Worm (Caenorhabditis elegans): ENCODE measurements around the gene srw-44.

srw-44 gene

DNA sequence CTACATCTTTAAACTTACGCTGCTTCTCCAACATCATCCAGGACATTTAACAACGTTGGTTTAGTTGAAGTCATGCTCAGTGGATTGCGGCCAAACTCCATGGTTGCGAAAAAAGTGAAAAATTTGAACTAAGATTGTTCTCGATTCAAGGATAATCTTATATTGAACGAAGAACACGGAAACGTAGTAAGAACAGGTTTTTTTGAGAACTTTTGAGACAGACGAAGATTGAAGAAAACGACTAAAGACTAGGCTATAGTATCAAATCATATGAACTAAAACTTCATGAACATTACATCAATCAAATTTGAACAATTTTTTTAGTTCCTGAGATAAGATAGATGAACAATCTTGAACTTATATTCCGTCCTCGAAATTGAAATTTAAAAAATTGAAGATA lies 33.0 kb upstream of the srw-44 start, which contains the start of gene W06G6.10:
Gene W06G6.10, minus strand, starts transcription at position 101 of the 400 bp plus-strand sequence.
- no peak for TF ChIP-seq chd-7 (tag; optimal IDR thresholded peaks at IDR 0.05)

DNA sequence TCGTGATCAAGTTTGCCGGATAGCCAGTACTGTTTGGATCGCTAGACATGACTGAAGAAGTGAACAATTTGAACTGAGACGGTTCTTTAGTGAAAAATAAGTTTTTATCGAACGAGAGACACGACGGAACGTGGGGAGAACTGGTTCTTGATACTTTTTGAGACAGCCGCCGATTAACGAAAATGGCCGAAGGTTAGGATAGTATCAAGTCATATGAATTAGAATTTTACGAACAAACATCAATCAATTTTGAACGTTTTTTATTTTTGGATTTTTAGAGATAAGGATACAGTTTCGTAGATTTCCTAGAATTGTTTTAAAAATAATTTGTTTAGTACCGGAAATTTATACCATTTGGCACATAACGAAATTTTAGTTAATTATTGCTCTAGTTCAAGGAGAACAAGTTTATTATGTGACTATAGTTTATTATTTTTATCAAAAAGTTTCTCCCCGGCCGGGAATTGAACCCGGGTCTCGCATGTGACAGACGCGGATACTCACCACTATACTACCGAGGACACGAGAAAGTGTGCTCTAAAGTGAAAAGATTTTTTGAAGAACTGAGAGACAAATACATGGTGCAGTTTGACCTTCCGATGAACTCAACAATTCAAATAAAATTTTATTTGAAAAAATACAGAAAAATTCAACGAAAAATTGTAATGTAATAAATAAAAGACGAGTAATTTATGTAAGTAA lies 31.6 kb upstream of the srw-44 start, which contains the start of gene W06G6.20:
Gene W06G6.20, minus strand, starts transcription at position 51 of the 702 bp plus-strand sequence.
- TF ChIP-seq hrde-1 (tag; optimal IDR thresholded peaks at IDR 0.05; ENCODE audit: borderline replicate concordance) (no peak), B0261.1 (tag; optimal IDR thresholded peaks at IDR 0.05) (peak; percentile 75), mel-28 (tag; optimal IDR thresholded peaks at IDR 0.05; ENCODE audit: borderline replicate concordance) (no peak), lin-40 (tag; optimal IDR thresholded peaks at IDR 0.05) (no peak), madf-6 (GFP tag; IDR thresholded peaks at IDR 0.05) (no peak), Y53G8AR.9 (GFP tag; conservative IDR thresholded peaks at IDR 0.05) (no peak), F57C9.4 (tag; optimal IDR thresholded peaks at IDR 0.05) (no peak), egl-18 (GFP tag; IDR thresholded peaks at IDR 0.05) (no peak), gei-17 (GFP tag; optimal IDR thresholded peaks at IDR 0.05) (no peak), rcor-1 (GFP tag; IDR thresholded peaks at IDR 0.05) (no peak; the same call in 1 of the 2 replicates), pha-4 (tag; optimal IDR thresholded peaks at IDR 0.05) (no peak), D2030.7 (GFP tag; IDR thresholded peaks at IDR 0.05) (0 out of 2 replicates have a peak, but pooled peaks have one; percentile 22), rec-8 (tag; optimal IDR thresholded peaks at IDR 0.05) (peak in 1 of 2 experiments; percentile 11), repo-1 (tag; optimal IDR thresholded peaks at IDR 0.05) (no peak), pbrm-1 (GFP tag; IDR thresholded peaks at IDR 0.05) (peak; percentile 63; the same call in 1 of the 2 replicates), K12H6.12 (tag; optimal IDR thresholded peaks at IDR 0.05) (no peak), lin-54 (GFP tag; optimal IDR thresholded peaks at IDR 0.05) (peak; percentile 10), attf-5 (GFP tag; optimal IDR thresholded peaks at IDR 0.05) (no peak), zfh-2 (GFP tag; conservative IDR thresholded peaks at IDR 0.05) (no peak), Y56A3A.18 (GFP tag; IDR thresholded peaks at IDR 0.05) (no peak), hlh-12 (tag; optimal IDR thresholded peaks at IDR 0.05) (no peak), athp-1 (tag; optimal IDR thresholded peaks at IDR 0.05) (no peak), mcd-1 (GFP tag; IDR thresholded peaks at IDR 0.05) (no peak; the same call in 1 of the 2 replicates), let-607 (tag; optimal IDR thresholded peaks at IDR 0.05) (peak in 1 of 2 experiments; percentile 44), ceh-91 (GFP tag; IDR thresholded peaks at IDR 0.05) (no peak), atf-7 (tag; optimal IDR thresholded peaks at IDR 0.05) (no peak), ceh-27 (GFP tag; optimal IDR thresholded peaks at IDR 0.05) (no peak), dpl-1 (GFP tag; optimal IDR thresholded peaks at IDR 0.05) (no peak), efl-1 (GFP tag; optimal IDR thresholded peaks at IDR 0.05) (no peak), hlh-26 (GFP tag; conservative IDR thresholded peaks at IDR 0.05) (no peak), F10E7.11 (tag; optimal IDR thresholded peaks at IDR 0.05) (no peak), K11D2.4 (GFP tag; IDR thresholded peaks at IDR 0.05) (no peak), bed-2 (GFP tag; IDR thresholded peaks at IDR 0.05) (no peak), ztf-22 (GFP tag; optimal IDR thresholded peaks at IDR 0.05) (no peak), ztf-6 (GFP tag; IDR thresholded peaks at IDR 0.05) (no peak), fkh-3 (tag; optimal IDR thresholded peaks at IDR 0.05) (no peak), madf-8 (GFP tag; conservative IDR thresholded peaks at IDR 0.05) (no peak), cebp-2 (GFP tag; IDR thresholded peaks at IDR 0.05) (no peak), dox-1 (GFP tag; IDR thresholded peaks at IDR 0.05) (0 out of 2 replicates have a peak, but pooled peaks have one; percentile 18), C17E4.6 (GFP tag; IDR thresholded peaks at IDR 0.05) (no peak), hmg-1.2 (GFP tag; IDR thresholded peaks at IDR 0.05) (peak; percentile 50; the same call in 1 of the 2 replicates), chd-7 (tag; optimal IDR thresholded peaks at IDR 0.05) (no peak), F55B11.4 (tag; optimal IDR thresholded peaks at IDR 0.05; ENCODE audit: borderline replicate concordance, insufficient read depth) (no peak), hmg-20 (GFP tag; IDR thresholded peaks at IDR 0.05) (no peak), ZK185.1 (tag; optimal IDR thresholded peaks at IDR 0.05; ENCODE audit: poor library complexity, severe bottlenecking) (peak; percentile 20)
